Worm (Caenorhabditis elegans) whole organism, L4/young adult: ENCODE data around the gene wrt-5.

Source experiments
- W03F9.2 ChIP-seq: fragments of 150-350 bp; optimal IDR thresholded peaks from 2 replicates; lab custom pipeline; 2014; ENCODE audit warnings: missing biosample characterization, missing genetic modification characterization
- dao-5 ChIP-seq: sonication (generic microtip); optimal IDR thresholded peaks from 2 replicates; lab custom pipeline; 2016; ENCODE audit warnings: missing genotype, missing genetic modification characterization, moderate library complexity, missing compliant biosample characterization
- him-1 ChIP-seq: sonication (generic microtip); optimal IDR thresholded peaks from 2 replicates; lab custom pipeline; 2016; ENCODE audit warnings: missing genotype, missing genetic modification reagents, missing genetic modification characterization, missing compliant biosample characterization

ce11 chrIV:4094364-4094763, 42.9 kb upstream of the wrt-5 start:
- no peak for TF ChIP-seq him-1
- TF ChIP-seq W03F9.2 (tag; lab: Kevin White, UChicago): no peak
- TF ChIP-seq dao-5: no peak
